Worm (Caenorhabditis elegans) whole organism, young adult: ENCODE results near the gene mrp-2.

Experiments
- B0336.3 ChIP-seq: fragments of 200-800 bp; sonication (Bioruptor generic); IDR thresholded peaks from 2 replicates; pipeline ENCODE4 v1.3.6; 2022; ENCODE audit warnings: missing genetic modification characterization, missing compliant biosample characterization
- F37B4.10 ChIP-seq: fragments of 200-800 bp; sonication (Bioruptor generic); IDR thresholded peaks from 2 replicates; pipeline ENCODE4 v1.3.6; 2022; ENCODE audit warnings: missing genetic modification characterization, missing compliant biosample characterization
- F39B2.1 ChIP-seq: fragments of 200-800 bp; sonication (Bioruptor generic); IDR thresholded peaks from 2 replicates; pipeline ENCODE4 v1.3.6; 2022; ENCODE audit warnings: missing genetic modification reagents, missing genetic modification characterization, missing compliant biosample characterization
- F52B5.7 ChIP-seq: sonication (generic microtip); optimal IDR thresholded peaks from 2 replicates; lab custom pipeline; 2016; ENCODE audit warnings: mild to moderate bottlenecking, missing genetic modification characterization, missing compliant biosample characterization
- F57C9.4 ChIP-seq: sonication (generic microtip); optimal IDR thresholded peaks from 2 replicates; lab custom pipeline; 2017; ENCODE audit warnings: mild to moderate bottlenecking, missing genetic modification characterization, missing compliant biosample characterization
- K12H6.12 ChIP-seq: fragments of 200-800 bp; sonication (Bioruptor generic); optimal IDR thresholded peaks from 2 replicates; lab custom pipeline; 2018; ENCODE audit warnings: mild to moderate bottlenecking, missing genetic modification characterization, missing compliant biosample characterization
- T26A5.8 ChIP-seq: sonication (generic microtip); optimal IDR thresholded peaks from 2 replicates; lab custom pipeline; 2016; ENCODE audit warnings: missing genetic modification characterization, missing compliant biosample characterization
- Y56A3A.18 ChIP-seq: fragments of 200-800 bp; sonication (Bioruptor generic); IDR thresholded peaks from 2 replicates; pipeline ENCODE4 v1.3.6; 2022; ENCODE audit warnings: missing genetic modification reagents, missing genetic modification characterization, missing compliant biosample characterization
- Y95B8A.8 ChIP-seq: fragments of 200-800 bp; sonication (Bioruptor generic); IDR thresholded peaks from 2 replicates; pipeline ENCODE4 v1.3.6; 2022; ENCODE audit warnings: missing genetic modification reagents, missing genetic modification characterization, missing compliant biosample characterization
- akir-1 ChIP-seq: fragments of 200-800 bp; sonication (Bioruptor generic); optimal IDR thresholded peaks from 2 replicates; lab custom pipeline; 2018; ENCODE audit warnings: mild to moderate bottlenecking, missing genetic modification characterization, moderate library complexity, missing compliant biosample characterization
- aptf-2 ChIP-seq: fragments of 200-800 bp; sonication (Bioruptor generic); conservative IDR thresholded peaks from 2 replicates; pipeline ENCODE4 v1.3.6; 2022; ENCODE audit warnings: missing genetic modification reagents, missing genetic modification characterization, missing compliant biosample characterization
- athp-1 ChIP-seq: sonication (generic microtip); optimal IDR thresholded peaks from 2 replicates; lab custom pipeline; 2017; ENCODE audit warnings: mild to moderate bottlenecking, missing genetic modification characterization, missing compliant biosample characterization
- attf-3 ChIP-seq: fragments of 200-800 bp; sonication (Bioruptor generic); conservative IDR thresholded peaks from 2 replicates; pipeline ENCODE4 v1.3.6; 2022; ENCODE audit warnings: missing genetic modification reagents, missing genetic modification characterization, missing compliant biosample characterization
- attf-5 ChIP-seq: fragments of 200-800 bp; sonication (Bioruptor generic); optimal IDR thresholded peaks from 2 replicates; lab custom pipeline; 2018; ENCODE audit warnings: mild to moderate bottlenecking, missing genetic modification characterization, missing compliant biosample characterization
- ccch-3 ChIP-seq: fragments of 200-800 bp; sonication (Bioruptor generic); optimal IDR thresholded peaks from 2 replicates; lab custom pipeline; 2018; ENCODE audit warnings: mild to moderate bottlenecking, missing genetic modification characterization, missing compliant biosample characterization
- cebp-1 ChIP-seq, 2 experiments: fragments of 200-800 bp in 1 of 2; sonication (Bioruptor generic) in 1 of 2; sonication (generic microtip) in 1 of 2; IDR thresholded peaks in 1 of 2; optimal IDR thresholded peaks in 1 of 2; 2 replicates each; pipeline versions ENCODE4 v1.3.6 to Lab custom; 2017 to 2022; ENCODE audit warnings: missing compliant biosample characterization in 2 of 2, missing genetic modification characterization in 2 of 2, mild to moderate bottlenecking in 1 of 2, missing genetic modification reagents in 1 of 2, moderate library complexity in 1 of 2
- ceh-100 ChIP-seq: fragments of 200-800 bp; sonication (Bioruptor generic); IDR thresholded peaks from 2 replicates; pipeline ENCODE4 v1.3.6; 2022; ENCODE audit warnings: missing genetic modification reagents, missing genetic modification characterization, missing compliant biosample characterization
- ceh-27 ChIP-seq: fragments of 200-800 bp; sonication (Bioruptor generic); optimal IDR thresholded peaks from 2 replicates; lab custom pipeline; 2018; ENCODE audit warnings: mild to moderate bottlenecking, missing genetic modification characterization, moderate library complexity, missing compliant biosample characterization
- ceh-79 ChIP-seq: sonication (generic microtip); optimal IDR thresholded peaks from 2 replicates; lab custom pipeline; 2017; ENCODE audit warnings: mild to moderate bottlenecking, missing genetic modification characterization, missing compliant biosample characterization
- dpff-1 ChIP-seq: sonication (generic microtip); optimal IDR thresholded peaks from 2 replicates; lab custom pipeline; 2017; ENCODE audit warnings: mild to moderate bottlenecking, missing genetic modification characterization, missing compliant biosample characterization
- dpl-1 ChIP-seq: fragments of 150-350 bp; optimal IDR thresholded peaks from 2 replicates; lab custom pipeline; 2014; ENCODE audit warnings: missing biosample characterization, missing genetic modification reagents, missing genetic modification characterization
- egl-18 ChIP-seq: fragments of 200-800 bp; sonication (Bioruptor generic); IDR thresholded peaks from 2 replicates; pipeline ENCODE4 v1.3.6; 2022; ENCODE audit warnings: missing genetic modification reagents, missing genetic modification characterization, missing compliant biosample characterization
- egrh-3 ChIP-seq: fragments of 200-800 bp; sonication (Bioruptor generic); IDR thresholded peaks from 2 replicates; pipeline ENCODE4 v1.3.6; 2022; ENCODE audit warnings: missing genetic modification reagents, missing genetic modification characterization, missing compliant biosample characterization
- hlh-12 ChIP-seq: sonication (generic microtip); optimal IDR thresholded peaks from 2 replicates; lab custom pipeline; 2016; ENCODE audit warnings: missing genetic modification characterization, missing compliant biosample characterization
- hlh-26 ChIP-seq: fragments of 200-800 bp; sonication (Bioruptor generic); conservative IDR thresholded peaks from 2 replicates; pipeline ENCODE4 v1.3.6; 2022; ENCODE audit warnings: missing genetic modification reagents, missing genetic modification characterization, missing compliant biosample characterization
- hmg-1.2 ChIP-seq: fragments of 200-800 bp; sonication (Bioruptor generic); IDR thresholded peaks from 2 replicates; pipeline ENCODE4 v1.3.6; 2022; ENCODE audit warnings: missing genetic modification reagents, missing genetic modification characterization, missing compliant biosample characterization
- hmg-20 ChIP-seq: fragments of 200-800 bp; sonication (Bioruptor generic); IDR thresholded peaks from 2 replicates; pipeline ENCODE4 v1.3.6; 2022; ENCODE audit warnings: missing genetic modification reagents, missing genetic modification characterization, missing compliant biosample characterization
- hsf-1 ChIP-seq: fragments of 200-800 bp; sonication (Bioruptor generic); IDR thresholded peaks from 2 replicates; pipeline ENCODE4 v1.3.6; 2022; ENCODE audit warnings: missing genetic modification reagents, missing genetic modification characterization, missing compliant biosample characterization
- lag-1 ChIP-seq: fragments of 200-800 bp; sonication (Bioruptor generic); IDR thresholded peaks from 2 replicates; pipeline ENCODE4 v1.3.6; 2022; ENCODE audit warnings: missing genetic modification reagents, missing genetic modification characterization, missing compliant biosample characterization
- let-607 ChIP-seq, 2 experiments: fragments of 200-800 bp in 1 of 2; sonication (Bioruptor generic) in 1 of 2; sonication (generic microtip) in 1 of 2; optimal IDR thresholded peaks; 2 replicates each; lab custom pipeline; 2016 to 2018; ENCODE audit warnings: mild to moderate bottlenecking in 2 of 2, missing compliant biosample characterization in 2 of 2, missing genetic modification characterization in 2 of 2, moderate library complexity in 2 of 2, missing genotype in 1 of 2
- lin-54 ChIP-seq: fragments of 200-800 bp; sonication (Bioruptor generic); optimal IDR thresholded peaks from 2 replicates; lab custom pipeline; 2018; ENCODE audit warnings: mild to moderate bottlenecking, missing genetic modification characterization, missing compliant biosample characterization
- lir-1 ChIP-seq: fragments of 200-800 bp; sonication (Bioruptor generic); conservative IDR thresholded peaks from 2 replicates; pipeline ENCODE4 v1.3.6; 2022; ENCODE audit warnings: missing genetic modification reagents, missing genetic modification characterization, missing compliant biosample characterization
- madf-3 ChIP-seq: fragments of 200-800 bp; sonication (Bioruptor generic); IDR thresholded peaks from 2 replicates; pipeline ENCODE4 v1.3.6; 2022; ENCODE audit warnings: missing genetic modification reagents, missing genetic modification characterization, missing compliant biosample characterization
- mcd-1 ChIP-seq: fragments of 200-800 bp; sonication (Bioruptor generic); IDR thresholded peaks from 2 replicates; pipeline ENCODE4 v1.3.6; 2022; ENCODE audit warnings: missing genetic modification reagents, missing genetic modification characterization, missing compliant biosample characterization
- mxl-1 ChIP-seq: sonication (generic microtip); optimal IDR thresholded peaks from 2 replicates; lab custom pipeline; 2016; ENCODE audit warnings: missing genetic modification characterization, missing compliant biosample characterization
- nfya-1 ChIP-seq: sonication (generic microtip); optimal IDR thresholded peaks from 2 replicates; lab custom pipeline; 2017; ENCODE audit warnings: antibody characterized with exemption, missing compliant biosample characterization, missing genetic modification characterization, borderline replicate concordance; ENCODE audit not compliant: insufficient read depth
- nfya-2 ChIP-seq: fragments of 200-800 bp; sonication (Bioruptor generic); IDR thresholded peaks from 2 replicates; pipeline ENCODE4 v1.3.6; 2022; ENCODE audit warnings: missing genetic modification reagents, missing genetic modification characterization, missing compliant biosample characterization
- nfyb-1 ChIP-seq: fragments of 200-800 bp; sonication (Bioruptor generic); IDR thresholded peaks from 2 replicates; pipeline ENCODE4 v1.3.6; 2022; ENCODE audit warnings: missing genetic modification reagents, missing genetic modification characterization, missing compliant biosample characterization
- nhr-179 ChIP-seq: sonication (generic microtip); optimal IDR thresholded peaks from 2 replicates; lab custom pipeline; 2016; ENCODE audit warnings: mild to moderate bottlenecking, missing genetic modification characterization, missing compliant biosample characterization
- pbrm-1 ChIP-seq: fragments of 200-800 bp; sonication (Bioruptor generic); IDR thresholded peaks from 2 replicates; pipeline ENCODE4 v1.3.6; 2022; ENCODE audit warnings: missing genetic modification reagents, missing genetic modification characterization, missing compliant biosample characterization
- repo-1 ChIP-seq: sonication (generic microtip); optimal IDR thresholded peaks from 2 replicates; lab custom pipeline; 2017; ENCODE audit warnings: mild to moderate bottlenecking, missing genetic modification characterization, missing compliant biosample characterization
- snpc-1.3 ChIP-seq: sonication (generic microtip); optimal IDR thresholded peaks from 2 replicates; lab custom pipeline; 2017; ENCODE audit warnings: missing genetic modification characterization, mild to moderate bottlenecking, missing compliant biosample characterization, antibody characterized with exemption, moderate library complexity, missing genotype, missing genetic modification reagents; ENCODE audit not compliant: insufficient read depth
- snpc-3.4 ChIP-seq: sonication (generic microtip); optimal IDR thresholded peaks from 2 replicates; lab custom pipeline; 2017; ENCODE audit warnings: missing genetic modification characterization, mild to moderate bottlenecking, missing compliant biosample characterization, antibody characterized with exemption, moderate library complexity, missing genotype, missing genetic modification reagents
- tbp1 ChIP-seq: fragments of 200-800 bp; sonication (Bioruptor generic); optimal IDR thresholded peaks from 2 replicates; lab custom pipeline; 2018; ENCODE audit warnings: mild to moderate bottlenecking, missing genetic modification characterization, missing compliant biosample characterization
- unc-130 ChIP-seq: sonication (generic microtip); optimal IDR thresholded peaks from 2 replicates; lab custom pipeline; 2016; ENCODE audit warnings: missing genetic modification reagents, missing genetic modification characterization, missing compliant biosample characterization
- zfh-2 ChIP-seq: fragments of 200-800 bp; sonication (Bioruptor generic); conservative IDR thresholded peaks from 2 replicates; pipeline ENCODE4 v1.3.6; 2022; ENCODE audit warnings: missing genetic modification reagents, missing genetic modification characterization, missing compliant biosample characterization
- ztf-22 ChIP-seq: fragments of 200-800 bp; sonication (Bioruptor generic); optimal IDR thresholded peaks from 2 replicates; lab custom pipeline; 2018; ENCODE audit warnings: mild to moderate bottlenecking, missing genetic modification characterization, moderate library complexity, missing compliant biosample characterization
- ztf-28 ChIP-seq: fragments of 200-800 bp; sonication (Bioruptor generic); IDR thresholded peaks from 2 replicates; pipeline ENCODE4 v1.3.6; 2022; ENCODE audit warnings: missing genetic modification reagents, missing genetic modification characterization, missing compliant biosample characterization

The mrp-2 gene

ce11 chrX:601340-601757 lies 28.8 kb upstream of the mrp-2 start (continued):
- no peak for TF ChIP-seq nfya-1 (tag; lab: Kevin White, UChicago)
- no peak for TF ChIP-seq madf-3 (GFP tag; lab: Robert Waterston, UW)
- TF ChIP-seq zfh-2 (GFP tag; lab: Robert Waterston, UW): peak; percentile 95
- TF ChIP-seq akir-1 (GFP tag; lab: Kevin White, UChicago): no peak
- TF ChIP-seq lin-54 (GFP tag; lab: Kevin White, UChicago): no peak
- TF ChIP-seq lag-1: no peak
- no peak for TF ChIP-seq pbrm-1 (GFP tag; lab: Robert Waterston, UW)
- no peak for TF ChIP-seq hlh-26
- TF ChIP-seq F39B2.1 (GFP tag; lab: Robert Waterston, UW): no peak
- no peak for TF ChIP-seq let-607 (tag; optimal IDR thresholded peaks at IDR 0.05; lab: Kevin White, UChicago)
- no peak for TF ChIP-seq tbp1 (GFP tag; lab: Kevin White, UChicago)
- TF ChIP-seq egl-18 (GFP tag; lab: Robert Waterston, UW): no peak
- no peak for TF ChIP-seq ceh-79 (tag; lab: Kevin White, UChicago)
- no peak for TF ChIP-seq hmg-20
- no peak for TF ChIP-seq lir-1 (GFP tag; lab: Robert Waterston, UW)
- TF ChIP-seq ceh-100 (GFP tag; lab: Robert Waterston, UW): no peak
- TF ChIP-seq athp-1: no peak
- no peak for TF ChIP-seq attf-3
- TF ChIP-seq repo-1: no peak
- no peak for TF ChIP-seq dpl-1 (GFP tag; lab: Kevin White, UChicago)
- no peak for TF ChIP-seq ccch-3 (GFP tag; lab: Kevin White, UChicago)
- no peak for TF ChIP-seq snpc-3.4 (tag; lab: Kevin White, UChicago)
- no peak for TF ChIP-seq hsf-1 (GFP tag; lab: Robert Waterston, UW)
- TF ChIP-seq dpff-1 (tag; lab: Kevin White, UChicago): no peak
- TF ChIP-seq aptf-2 (GFP tag; lab: Robert Waterston, UW): no peak
- TF ChIP-seq attf-5 (GFP tag; lab: Kevin White, UChicago): peak; percentile 48
- TF ChIP-seq egrh-3 (GFP tag; lab: Robert Waterston, UW): peak; percentile 75
- no peak for TF ChIP-seq F52B5.7 (tag; lab: Kevin White, UChicago)
- no peak for TF ChIP-seq Y95B8A.8
- TF ChIP-seq mcd-1 (GFP tag; lab: Robert Waterston, UW): no peak
- TF ChIP-seq unc-130 (GFP tag; lab: Kevin White, UChicago): no peak
- TF ChIP-seq K12H6.12 (tag; lab: Kevin White, UChicago): peak; percentile 63
- TF ChIP-seq ceh-27: peak; percentile 11
- TF ChIP-seq cebp-1 (GFP tag; IDR thresholded peaks at IDR 0.05; lab: Robert Waterston, UW): no peak
- peak; percentile 60 for TF ChIP-seq cebp-1 (tag; optimal IDR thresholded peaks at IDR 0.05; lab: Kevin White, UChicago)
- TF ChIP-seq F57C9.4: no peak
- TF ChIP-seq T26A5.8 (tag; lab: Kevin White, UChicago): no peak
- TF ChIP-seq hmg-1.2 (GFP tag; lab: Robert Waterston, UW): peak; percentile 17; the same call in 1 of the 2 replicates
- no peak for TF ChIP-seq F37B4.10 (GFP tag; lab: Robert Waterston, UW)
- 0 out of 2 replicates have a peak, but pooled peaks have one; percentile 45 for TF ChIP-seq nfyb-1 (GFP tag; lab: Robert Waterston, UW)
- no peak for TF ChIP-seq mxl-1 (tag; lab: Kevin White, UChicago)
- no peak for TF ChIP-seq ztf-22 (GFP tag; lab: Kevin White, UChicago)
- no peak for TF ChIP-seq hlh-12 (tag; lab: Kevin White, UChicago)
- no peak for TF ChIP-seq snpc-1.3 (tag; lab: Kevin White, UChicago)
- no peak for TF ChIP-seq nfya-2 (GFP tag; lab: Robert Waterston, UW)
- TF ChIP-seq Y56A3A.18: no peak
- TF ChIP-seq nhr-179 (tag; lab: Kevin White, UChicago): no peak
- no peak for TF ChIP-seq B0336.3 (GFP tag; lab: Robert Waterston, UW)
- TF ChIP-seq ztf-28 (GFP tag; lab: Robert Waterston, UW): no peak
- TF ChIP-seq, all 124 proteins: peak for 11
